Worm (Caenorhabditis elegans) whole organism, L4/young adult: ENCODE results near the gene ser-7.

Experiments used
- W03F9.2 ChIP-seq: fragments of 150-350 bp; optimal IDR thresholded peaks from 2 replicates; lab custom pipeline; 2014; ENCODE audit warnings: missing biosample characterization, missing genetic modification characterization
- him-1 ChIP-seq: sonication (generic microtip); optimal IDR thresholded peaks from 2 replicates; lab custom pipeline; 2016; ENCODE audit warnings: missing genotype, missing genetic modification reagents, missing genetic modification characterization, missing compliant biosample characterization

DNA sequence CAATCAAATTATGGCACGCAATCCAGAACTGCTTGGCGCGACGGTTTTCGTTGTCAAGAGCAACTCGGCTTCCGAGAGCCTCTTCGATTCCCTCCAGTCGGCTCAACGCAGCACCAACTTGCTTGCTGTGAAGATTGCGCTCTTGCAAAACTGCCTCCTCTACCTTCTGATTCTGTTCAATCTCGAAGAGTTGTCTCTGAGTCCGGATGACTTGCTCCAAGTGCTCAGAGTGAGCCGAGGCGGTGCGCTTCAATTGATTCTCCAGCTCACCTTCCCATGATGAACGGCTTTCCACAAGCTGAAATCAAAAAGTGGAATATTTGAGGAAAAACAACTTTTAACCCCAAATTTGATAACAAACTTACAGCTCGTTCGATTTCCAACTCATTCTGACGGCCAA lies 11.1 kb downstream of the ser-7 start:
- TF ChIP-seq him-1 (tag; lab: Kevin White, UChicago): no peak
- no peak for TF ChIP-seq W03F9.2
